Fruit fly (Drosophila melanogaster): ENCODE data around the gene CG12355.

DNA sequence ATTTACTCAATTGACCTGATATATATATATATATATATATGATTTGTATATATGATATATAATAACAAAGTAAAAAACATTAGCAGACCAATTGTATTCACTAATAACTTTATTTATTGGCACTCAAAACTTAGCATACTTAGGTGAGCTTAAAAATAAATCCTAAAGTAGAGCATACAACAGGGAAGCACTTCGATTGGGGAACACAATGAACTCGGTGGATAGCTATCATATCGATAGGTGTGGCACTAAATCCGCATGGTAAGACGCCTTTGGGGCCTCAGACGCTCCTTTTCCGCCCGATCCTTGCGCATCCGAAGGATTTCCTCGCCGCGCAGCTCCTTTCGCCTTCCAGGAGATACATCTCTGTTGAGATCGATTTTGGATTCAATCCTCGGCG lies 21.1 kb upstream of the CG12355 start:
- no peak for TF ChIP-seq CG13775 (GFP tag; optimal IDR thresholded peaks at IDR 0.05)
- no peak for TF ChIP-seq CG7745 (tag; optimal IDR thresholded peaks at IDR 0.05)
- TF ChIP-seq Awh (GFP tag; IDR thresholded peaks at IDR 0.05): no peak
- TF ChIP-seq slou (GFP tag; optimal IDR thresholded peaks at IDR 0.05): no peak
- TF ChIP-seq Ets97D (GFP tag; optimal IDR thresholded peaks at IDR 0.05): no peak
